1 worm cellular context compared by ENCODE assay signal in the genomic region with DNA sequence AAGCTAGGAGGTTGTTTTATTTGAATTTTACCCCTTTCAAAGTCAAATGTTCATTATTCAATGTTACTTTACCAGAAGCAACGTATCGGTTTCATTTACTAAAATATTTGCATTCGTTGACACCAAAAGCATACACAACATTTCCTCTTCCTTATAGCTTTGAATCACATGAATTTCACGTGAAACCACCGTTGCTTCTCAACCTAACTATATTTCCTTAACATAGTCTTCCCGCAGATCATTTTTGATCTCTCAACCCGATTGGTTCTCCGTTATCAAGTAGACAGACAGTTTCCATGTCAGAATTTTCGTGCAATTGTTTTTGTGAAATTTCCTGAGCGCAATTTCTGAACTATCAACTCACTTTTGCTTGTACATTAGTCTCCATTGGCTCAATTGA.
TF ChIP-seq lines count a peak whose summit lies in the region.

No protein-coding gene starts in this region.

TF ChIP-seq in whole organism, L1 larva, 84 proteins besides CTCF, POLR2A, EP300 and RAD21 (continued from another document):
- TF ChIP-seq ama-1 (optimal IDR thresholded peaks at IDR 0.05; lab: Kevin White, UChicago) (no peak), pax-3 (tag; optimal IDR thresholded peaks at IDR 0.05; lab: Kevin White, UChicago) (no peak), nhr-71 (tag; optimal IDR thresholded peaks at IDR 0.05; lab: Kevin White, UChicago) (peak; percentile 32), zag-1 (tag; optimal IDR thresholded peaks at IDR 0.05; lab: Kevin White, UChicago) (no peak), nhr-47 (tag; optimal IDR thresholded peaks at IDR 0.05; lab: Kevin White, UChicago) (no peak), aha-1 (tag; optimal IDR thresholded peaks at IDR 0.05; lab: Kevin White, UChicago) (no peak), vab-15 (tag; optimal IDR thresholded peaks at IDR 0.05; lab: Kevin White, UChicago) (no peak), nhr-90 (tag; optimal IDR thresholded peaks at IDR 0.05; lab: Kevin White, UChicago; ENCODE audit: poor library complexity) (peak; percentile 12), unc-30 (tag; optimal IDR thresholded peaks at IDR 0.05; lab: Kevin White, UChicago) (no peak), hlh-4 (tag; optimal IDR thresholded peaks at IDR 0.05; lab: Kevin White, UChicago) (no peak), skn-1 (tag; optimal IDR thresholded peaks at IDR 0.05; lab: Kevin White, UChicago) (no peak), aly-2 (tag; optimal IDR thresholded peaks at IDR 0.05; lab: Kevin White, UChicago) (no peak), rnt-1 (tag; optimal IDR thresholded peaks at IDR 0.05; lab: Kevin White, UChicago) (no peak), C34B4.2 (tag; optimal IDR thresholded peaks at IDR 0.05; lab: Kevin White, UChicago) (no peak), nhr-84 (tag; optimal IDR thresholded peaks at IDR 0.05; lab: Kevin White, UChicago) (no peak), lin-35 (GFP tag; optimal IDR thresholded peaks at IDR 0.05; lab: Kevin White, UChicago) (peak in 1 of 2 experiments; percentile 16), lin-39 (tag; optimal IDR thresholded peaks at IDR 0.05; lab: Kevin White, UChicago) (no peak), elt-3 (tag; optimal IDR thresholded peaks at IDR 0.05; lab: Kevin White, UChicago) (peak in 1 of 6 experiments; percentile 38), unc-62 (GFP tag; optimal IDR thresholded peaks at IDR 0.05; lab: Kevin White, UChicago) (no peak), ets-5 (GFP tag; IDR thresholded peaks at IDR 0.05; lab: Robert Waterston, UW) (no peak), snu-23 (GFP tag; optimal IDR thresholded peaks at IDR 0.05; lab: Kevin White, UChicago) (peak; percentile 14), nhr-19 (GFP tag; conservative IDR thresholded peaks at IDR 0.05; lab: Robert Waterston, UW) (peak; percentile 35), dsc-1 (tag; optimal IDR thresholded peaks at IDR 0.05; lab: Kevin White, UChicago) (no peak), sup-37 (GFP tag; optimal IDR thresholded peaks at IDR 0.05; lab: Kevin White, UChicago) (no peak), ceh-63 (GFP tag; optimal IDR thresholded peaks at IDR 0.05; lab: Kevin White, UChicago) (no peak), xbp-1 (tag; optimal IDR thresholded peaks at IDR 0.05; lab: Kevin White, UChicago) (no peak)
TF ChIP-seq in whole organism, L1 larva: peak in this region for 11.
